Fruit fly (Drosophila melanogaster): ENCODE data around the gene sls.

Gene sls

DNA sequence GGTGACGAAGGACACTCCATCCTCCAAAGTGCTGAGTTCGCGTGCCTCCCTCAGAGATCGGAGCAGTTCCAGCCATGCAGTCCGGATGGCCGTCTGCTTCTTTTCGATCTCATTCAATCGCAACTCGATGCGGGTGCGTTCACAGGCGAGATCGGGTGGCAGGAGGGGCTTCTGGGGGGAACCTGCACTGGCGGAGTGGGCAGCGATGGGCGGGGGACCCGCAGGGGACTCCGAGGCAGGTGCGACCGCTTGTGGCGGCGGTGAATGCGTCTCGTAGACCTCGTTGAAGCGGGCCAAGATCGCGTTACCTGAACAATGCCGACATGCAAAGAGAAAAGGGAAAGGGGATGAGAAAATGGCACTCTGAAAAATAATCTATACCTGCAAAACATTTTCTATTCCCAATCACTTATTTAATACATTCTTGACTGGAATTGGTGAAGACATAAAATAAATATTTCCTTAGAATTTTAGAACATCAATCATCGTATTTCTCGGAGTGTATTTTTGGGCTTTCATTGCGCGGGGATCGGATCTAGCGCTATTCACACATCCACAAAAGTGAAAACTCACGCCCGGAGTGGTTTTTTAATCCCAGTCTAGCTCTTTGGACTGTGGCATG lies 43.4 kb upstream of the sls start (continued):
- TF ChIP-seq CG11398 (GFP tag; optimal IDR thresholded peaks at IDR 0.05) = no peak
- TF ChIP-seq pb (GFP tag; optimal IDR thresholded peaks at IDR 0.05) = no peak
- TF ChIP-seq eve (GFP tag; optimal IDR thresholded peaks at IDR 0.05) = no peak
- TF ChIP-seq CG15269 (tag; optimal IDR thresholded peaks at IDR 0.05) = no peak
- TF ChIP-seq CG8281 (tag; optimal IDR thresholded peaks at IDR 0.05) = no peak
- TF ChIP-seq CG15601 (tag; optimal IDR thresholded peaks at IDR 0.05) = peak; percentile 69
- no peak for TF ChIP-seq B-H1 (GFP tag; IDR thresholded peaks at IDR 0.05)
- TF ChIP-seq ci (GFP tag; IDR thresholded peaks at IDR 0.05) = peak; percentile 84
- TF ChIP-seq zen2 (GFP tag; IDR thresholded peaks at IDR 0.05; ENCODE audit: partially characterized antibody) = no peak
- no peak for TF ChIP-seq Sry-δ (GFP tag; optimal IDR thresholded peaks at IDR 0.05)
- TF ChIP-seq ac (GFP tag; optimal IDR thresholded peaks at IDR 0.05) = no peak
- TF ChIP-seq Bteb2 (GFP tag; optimal IDR thresholded peaks at IDR 0.05) = no peak
- TF ChIP-seq eyg (GFP tag; optimal IDR thresholded peaks at IDR 0.05) = no peak
- TF ChIP-seq bbx (GFP tag; IDR thresholded peaks at IDR 0.05; ENCODE audit: partially characterized antibody) = no peak
- no peak for TF ChIP-seq disco-r (GFP tag; optimal IDR thresholded peaks at IDR 0.05)
- TF ChIP-seq insv (GFP tag; optimal IDR thresholded peaks at IDR 0.05) = no peak
- peak; percentile 15 for TF ChIP-seq jing (GFP tag; optimal IDR thresholded peaks at IDR 0.05)
- TF ChIP-seq crc (GFP tag; optimal IDR thresholded peaks at IDR 0.05) = no peak
- TF ChIP-seq lilli (GFP tag; optimal IDR thresholded peaks at IDR 0.05) = no peak
- peak; percentile 20 for TF ChIP-seq Abd-B (GFP tag; optimal IDR thresholded peaks at IDR 0.05)
- peak; percentile 40 for TF ChIP-seq ewg (GFP tag; optimal IDR thresholded peaks at IDR 0.05)
- TF ChIP-seq rib (GFP tag; IDR thresholded peaks at IDR 0.05) = no peak
- no peak for TF ChIP-seq CG10462 (GFP tag; optimal IDR thresholded peaks at IDR 0.05)
- TF ChIP-seq trh (GFP tag; optimal IDR thresholded peaks at IDR 0.05) = no peak
- no peak for TF ChIP-seq CG11456 (GFP tag; IDR thresholded peaks at IDR 0.05)
- no peak for TF ChIP-seq Ravus (GFP tag; IDR thresholded peaks at IDR 0.05)
- no peak for TF ChIP-seq Dref (GFP tag; IDR thresholded peaks at IDR 0.05)
- TF ChIP-seq vfl (GFP tag; optimal IDR thresholded peaks at IDR 0.05) = no peak
- no peak for TF ChIP-seq scrt (GFP tag; optimal IDR thresholded peaks at IDR 0.05)
- no peak for TF ChIP-seq Hmx (GFP tag; optimal IDR thresholded peaks at IDR 0.05)
- no peak for TF ChIP-seq Fer2 (tag; optimal IDR thresholded peaks at IDR 0.05)
- peak; percentile 34 for TF ChIP-seq CG9727 (GFP tag; optimal IDR thresholded peaks at IDR 0.05)
- peak; percentile 28 for TF ChIP-seq CG10209 (GFP tag; optimal IDR thresholded peaks at IDR 0.05)
- no peak for TF ChIP-seq Hand (GFP tag; optimal IDR thresholded peaks at IDR 0.05)
- no peak for TF ChIP-seq Dad (GFP tag; optimal IDR thresholded peaks at IDR 0.05)
- no peak for TF ChIP-seq NfI (GFP tag; optimal IDR thresholded peaks at IDR 0.05)
- no peak for TF ChIP-seq cad (GFP tag; optimal IDR thresholded peaks at IDR 0.05)
- no peak for TF ChIP-seq cas (GFP tag; IDR thresholded peaks at IDR 0.05)
- 0 out of 2 replicates have a peak, but pooled peaks have one; percentile 31 for TF ChIP-seq ranshi (GFP tag; IDR thresholded peaks at IDR 0.05)
- no peak for TF ChIP-seq Dip3 (GFP tag; optimal IDR thresholded peaks at IDR 0.05)
- peak; percentile 72 for TF ChIP-seq Sox102F (GFP tag; optimal IDR thresholded peaks at IDR 0.05)
- peak; percentile 30 for TF ChIP-seq ind (GFP tag; optimal IDR thresholded peaks at IDR 0.05)
- TF ChIP-seq CG34422 (GFP tag; IDR thresholded peaks at IDR 0.05) = peak; percentile 56; the same call in 1 of the 3 replicates
- TF ChIP-seq Atf6 (GFP tag; IDR thresholded peaks at IDR 0.05) = no peak
- TF ChIP-seq CG4328 (GFP tag; optimal IDR thresholded peaks at IDR 0.05) = no peak
- TF ChIP-seq sqz (GFP tag; optimal IDR thresholded peaks at IDR 0.05) = peak; percentile 49
- no peak for TF ChIP-seq slp2 (GFP tag; optimal IDR thresholded peaks at IDR 0.05)
- TF ChIP-seq lmd (GFP tag; IDR thresholded peaks at IDR 0.05) = peak; percentile 51; the same call in 1 of the 2 replicates
- TF ChIP-seq Dek (tag; optimal IDR thresholded peaks at IDR 0.05) = no peak
- TF ChIP-seq sc (optimal IDR thresholded peaks at IDR 0.05) = no peak
- peak; percentile 60 for TF ChIP-seq sc (GFP tag; optimal IDR thresholded peaks at IDR 0.05)
